Worm (Caenorhabditis elegans) whole organism, L1 larva: ENCODE data around the gene C32A9.1.

Source experiments
- C34B4.2 ChIP-seq: sonication (generic microtip); optimal IDR thresholded peaks from 2 replicates; lab custom pipeline; 2017; ENCODE audit warnings: mild to moderate bottlenecking, missing genetic modification characterization, missing compliant biosample characterization
- alr-1 ChIP-seq: fragments of 200-800 bp; sonication (Bioruptor generic); optimal IDR thresholded peaks from 2 replicates; lab custom pipeline; 2018; ENCODE audit warnings: borderline replicate concordance, mild to moderate bottlenecking, missing genetic modification characterization, missing compliant biosample characterization
- ama-1 ChIP-seq: fragments of 150-350 bp; optimal IDR thresholded peaks from 2 replicates; lab custom pipeline; 2014
- blmp-1 ChIP-seq: fragments of 150-350 bp; optimal IDR thresholded peaks from 2 replicates; lab custom pipeline; 2014; ENCODE audit warnings: missing biosample characterization, missing genetic modification characterization
- fkh-10 ChIP-seq: sonication (generic microtip); optimal IDR thresholded peaks from 2 replicates; lab custom pipeline; 2017; ENCODE audit warnings: missing biosample characterization, missing genetic modification reagents, missing genetic modification characterization
- lin-35 ChIP-seq, 2 experiments: fragments of 150-350 bp; optimal IDR thresholded peaks; 2 replicates each; lab custom pipeline; 2014; ENCODE audit warnings: missing biosample characterization in 2 of 2, missing genetic modification characterization in 2 of 2, missing genetic modification reagents in 2 of 2
- lir-3 ChIP-seq: sonication (generic microtip); optimal IDR thresholded peaks from 2 replicates; lab custom pipeline; 2016; ENCODE audit warnings: mild to moderate bottlenecking, missing genetic modification characterization, moderate library complexity, missing compliant biosample characterization; ENCODE audit not compliant: poor library complexity
- lsy-2 ChIP-seq, 2 experiments: fragments of 150-350 bp; optimal IDR thresholded peaks; 2 replicates each; lab custom pipeline; 2014; ENCODE audit warnings: missing biosample characterization in 2 of 2, missing genetic modification characterization in 2 of 2
- mep-1 ChIP-seq: fragments of 150-350 bp; optimal IDR thresholded peaks from 2 replicates; lab custom pipeline; 2014; ENCODE audit warnings: missing biosample characterization, missing genetic modification characterization
- nhr-47 ChIP-seq: sonication (generic microtip); optimal IDR thresholded peaks from 2 replicates; lab custom pipeline; 2016; ENCODE audit warnings: mild to moderate bottlenecking, missing genetic modification characterization, moderate library complexity, missing compliant biosample characterization
- nhr-76 ChIP-seq: sonication (generic microtip); optimal IDR thresholded peaks from 2 replicates; lab custom pipeline; 2017; ENCODE audit warnings: missing biosample characterization, missing genetic modification characterization
- skn-1 ChIP-seq: fragments of 150-350 bp; optimal IDR thresholded peaks from 2 replicates; lab custom pipeline; 2014; ENCODE audit warnings: missing biosample characterization, missing genetic modification characterization
- sptf-1 ChIP-seq: fragments of 150-350 bp; optimal IDR thresholded peaks from 2 replicates; lab custom pipeline; 2014; ENCODE audit warnings: missing biosample characterization, missing genetic modification characterization
- unc-62 ChIP-seq: fragments of 150-350 bp; optimal IDR thresholded peaks from 2 replicates; lab custom pipeline; 2014; ENCODE audit warnings: missing biosample characterization, missing genetic modification reagents, missing genetic modification characterization

DNA sequence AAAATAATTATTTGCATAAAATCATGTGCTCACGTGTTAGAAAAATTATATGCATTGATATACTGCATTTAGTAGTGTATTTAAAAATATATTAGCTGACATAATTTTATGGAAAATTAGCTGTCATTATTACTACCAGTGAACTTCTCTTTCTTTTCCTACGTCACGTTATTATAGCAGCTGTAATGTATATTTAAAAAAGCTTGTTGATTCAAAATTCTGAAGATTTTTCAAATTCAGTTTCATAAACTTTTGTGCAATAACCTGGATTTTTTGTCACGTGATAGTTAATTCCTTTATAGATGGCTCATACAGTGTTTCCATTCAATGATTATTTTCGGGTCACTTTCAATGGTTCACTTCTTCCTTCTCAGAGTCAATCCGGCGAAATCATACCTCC, 47.5 kb downstream of the C32A9.1 start, which contains the start of gene F44A6.3:
- TF ChIP-seq lin-35 (GFP tag; optimal IDR thresholded peaks at IDR 0.05; lab: Kevin White, UChicago) (no peak), nhr-47 (tag; lab: Kevin White, UChicago) (no peak), sptf-1 (tag; lab: Kevin White, UChicago) (no peak), blmp-1 (tag; lab: Kevin White, UChicago) (no peak), lsy-2 (tag; optimal IDR thresholded peaks at IDR 0.05; lab: Kevin White, UChicago) (no peak), alr-1 (tag; lab: Kevin White, UChicago) (no peak), lir-3 (tag; lab: Kevin White, UChicago) (no peak), mep-1 (tag; lab: Kevin White, UChicago) (no peak), ama-1 (no peak), nhr-76 (tag; lab: Kevin White, UChicago) (no peak), skn-1 (tag; lab: Kevin White, UChicago) (no peak), fkh-10 (GFP tag; lab: Kevin White, UChicago) (no peak), unc-62 (no peak), C34B4.2 (tag; lab: Kevin White, UChicago) (no peak)
